Fruit fly (Drosophila melanogaster): ENCODE data around the gene dsb.

DNA sequence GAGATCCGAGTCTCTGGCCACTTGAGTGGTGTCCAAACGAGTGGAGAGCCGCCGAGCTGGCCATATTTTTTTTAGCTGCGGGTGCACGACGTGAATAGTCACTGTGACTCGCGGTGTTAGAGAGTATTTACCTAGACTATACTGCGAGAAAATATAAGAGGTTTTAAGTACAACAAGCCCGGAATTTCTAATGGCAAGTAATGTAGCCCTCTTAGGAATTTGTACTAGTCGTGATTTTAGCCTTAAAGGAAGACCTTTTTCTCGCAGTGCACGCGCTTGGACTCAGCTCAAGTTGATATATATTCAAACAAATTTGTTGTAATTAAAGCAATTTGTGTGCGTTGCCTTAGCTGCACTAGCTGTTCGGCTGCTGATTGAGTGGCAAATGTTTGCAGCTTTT lies 65.4 kb downstream of the dsb start:
- TF ChIP-seq kay (GFP tag; ENCODE audit: borderline replicate concordance) (no peak), CG7101 (tag; optimal IDR thresholded peaks at IDR 0.05) (no peak), CG12768 (GFP tag; optimal IDR thresholded peaks at IDR 0.05) (no peak), Crg-1 (GFP tag; optimal IDR thresholded peaks at IDR 0.05) (no peak), CG33017 (tag; optimal IDR thresholded peaks at IDR 0.05) (no peak), tj (GFP tag; optimal IDR thresholded peaks at IDR 0.05) (no peak), Mnt (GFP tag; optimal IDR thresholded peaks at IDR 0.05) (no peak), pad (GFP tag; optimal IDR thresholded peaks at IDR 0.05) (no peak), CG14711 (tag; optimal IDR thresholded peaks at IDR 0.05) (no peak)
